Fruit fly (Drosophila melanogaster) whole organism, embryonic: ENCODE results near the gene CG8281.

Experiments used
- Asciz ChIP-seq: fragments of 200-800 bp; sonication (Bioruptor generic); optimal IDR thresholded peaks from 2 replicates; lab custom pipeline; 2017; ENCODE audit warnings: missing biosample characterization, mild to moderate bottlenecking, missing genetic modification characterization, missing genetic modification reagents
- B-H2 ChIP-seq: fragments of 200-800 bp; sonication (Bioruptor generic); optimal IDR thresholded peaks from 2 replicates; lab custom pipeline; 2018; ENCODE audit warnings: missing biosample characterization, mild to moderate bottlenecking, missing genetic modification characterization
- Bgb ChIP-seq: fragments of 200-800 bp; sonication (Bioruptor generic); IDR thresholded peaks from 2 replicates; pipeline ENCODE4 v1.3.6; 2022; ENCODE audit warnings: missing biosample characterization, missing genetic modification characterization; ENCODE audit not compliant: partially characterized antibody
- BtbVII ChIP-seq: fragments of 200-800 bp; sonication (Bioruptor generic); optimal IDR thresholded peaks from 3 replicates; lab custom pipeline; 2017; ENCODE audit warnings: missing biosample characterization, mild to moderate bottlenecking, missing genetic modification characterization
- CG10209 ChIP-seq: fragments of 200-800 bp; sonication (Bioruptor generic); optimal IDR thresholded peaks from 3 replicates; lab custom pipeline; 2017; ENCODE audit warnings: missing biosample characterization, mild to moderate bottlenecking, missing genetic modification characterization, missing genetic modification reagents
- CG10321 ChIP-seq: fragments of 200-800 bp; sonication (Bioruptor generic); IDR thresholded peaks from 2 replicates; pipeline ENCODE4 v1.3.6; 2022; ENCODE audit warnings: missing biosample characterization, missing genetic modification characterization
- CG10431 ChIP-seq: fragments of 200-800 bp; sonication (Bioruptor generic); optimal IDR thresholded peaks from 3 replicates; lab custom pipeline; 2018; ENCODE audit warnings: missing biosample characterization, mild to moderate bottlenecking, missing genetic modification characterization
- CG12659 ChIP-seq: fragments of 200-800 bp; sonication (Bioruptor generic); optimal IDR thresholded peaks from 3 replicates; lab custom pipeline; 2017; ENCODE audit warnings: mild to moderate bottlenecking, missing biosample characterization, missing genetic modification reagents, missing genetic modification characterization
- CG14860 ChIP-seq: fragments of 200-800 bp; sonication (Bioruptor generic); IDR thresholded peaks from 3 replicates; pipeline ENCODE4 v1.3.6; 2022; ENCODE audit warnings: missing biosample characterization, missing genetic modification characterization; ENCODE audit not compliant: partially characterized antibody
- CG14965 ChIP-seq: fragments of 200-800 bp; sonication (Bioruptor generic); optimal IDR thresholded peaks from 2 replicates; lab custom pipeline; 2016; ENCODE audit warnings: missing biosample characterization, missing genetic modification characterization, borderline replicate concordance
- CG15514 ChIP-seq: fragments of 200-800 bp; sonication (Bioruptor generic); optimal IDR thresholded peaks from 3 replicates; lab custom pipeline; 2017; ENCODE audit warnings: missing biosample characterization, missing genetic modification characterization, mild to moderate bottlenecking, moderate library complexity, missing genetic modification reagents
- CG15601 ChIP-seq: fragments of 200-800 bp; sonication (Bioruptor generic); optimal IDR thresholded peaks from 3 replicates; lab custom pipeline; 2019; ENCODE audit warnings: missing biosample characterization, mild to moderate bottlenecking, missing genetic modification characterization, moderate library complexity
- CG1603 ChIP-seq: fragments of 200-800 bp; sonication (Bioruptor generic); optimal IDR thresholded peaks from 2 replicates; lab custom pipeline; 2019; ENCODE audit warnings: missing biosample characterization, mild to moderate bottlenecking, missing genetic modification characterization, moderate library complexity
- CG17612 ChIP-seq: fragments of 200-800 bp; sonication (Bioruptor generic); IDR thresholded peaks from 2 replicates; pipeline ENCODE4 v1.3.6; 2022; ENCODE audit warnings: missing biosample characterization, missing genetic modification characterization
- CG1832 ChIP-seq: fragments of 200-800 bp; sonication (Bioruptor generic); optimal IDR thresholded peaks from 2 replicates; lab custom pipeline; 2017; ENCODE audit warnings: missing biosample characterization, mild to moderate bottlenecking, missing genetic modification characterization, inconsistent platforms
- CG2875 ChIP-seq: fragments of 200-800 bp; sonication (Bioruptor generic); optimal IDR thresholded peaks from 2 replicates; lab custom pipeline; 2017; ENCODE audit warnings: missing biosample characterization, mild to moderate bottlenecking, missing genetic modification characterization, missing genetic modification reagents
- CG2889 ChIP-seq: fragments of 200-800 bp; sonication (Bioruptor generic); IDR thresholded peaks from 3 replicates; pipeline ENCODE4 v1.3.6; 2022; ENCODE audit warnings: missing biosample characterization, missing genetic modification characterization
- CG30431 ChIP-seq: fragments of 200-800 bp; sonication (Bioruptor generic); optimal IDR thresholded peaks from 2 replicates; lab custom pipeline; 2017; ENCODE audit warnings: missing biosample characterization, missing genetic modification characterization
- CG42726 ChIP-seq: fragments of 200-800 bp; sonication (Bioruptor generic); IDR thresholded peaks from 2 replicates; pipeline ENCODE4 v1.3.6; 2022; ENCODE audit warnings: missing biosample characterization, missing genetic modification characterization; ENCODE audit not compliant: partially characterized antibody
- CG6654 ChIP-seq: fragments of 200-800 bp; sonication (Bioruptor generic); optimal IDR thresholded peaks from 2 replicates; lab custom pipeline; 2017; ENCODE audit warnings: missing biosample characterization, mild to moderate bottlenecking, missing genetic modification characterization
- CG6683 ChIP-seq: fragments of 200-800 bp; sonication (Bioruptor generic); optimal IDR thresholded peaks from 2 replicates; lab custom pipeline; 2017; ENCODE audit warnings: missing biosample characterization, mild to moderate bottlenecking, missing genetic modification characterization, missing genetic modification reagents
- CG6791 ChIP-seq: fragments of 200-800 bp; sonication (Bioruptor generic); IDR thresholded peaks from 3 replicates; pipeline ENCODE4 v1.3.6; 2022; ENCODE audit warnings: missing biosample characterization, missing genetic modification characterization; ENCODE audit not compliant: partially characterized antibody
- CG7987 ChIP-seq: fragments of 200-800 bp; sonication (Bioruptor generic); optimal IDR thresholded peaks from 2 replicates; lab custom pipeline; 2018; ENCODE audit warnings: missing biosample characterization, mild to moderate bottlenecking, missing genetic modification characterization, moderate library complexity
- CG8089 ChIP-seq: fragments of 200-800 bp; sonication (Bioruptor generic); optimal IDR thresholded peaks from 3 replicates; lab custom pipeline; 2016; ENCODE audit warnings: missing biosample characterization, missing genetic modification characterization
- CG8281 ChIP-seq: fragments of 200-800 bp; sonication (Bioruptor generic); optimal IDR thresholded peaks from 2 replicates; lab custom pipeline; 2018; ENCODE audit warnings: missing biosample characterization, mild to moderate bottlenecking, missing genetic modification characterization, moderate library complexity
- CG8388 ChIP-seq: fragments of 200-800 bp; sonication (Bioruptor generic); optimal IDR thresholded peaks from 2 replicates; lab custom pipeline; 2019; ENCODE audit warnings: missing biosample characterization, mild to moderate bottlenecking, missing genetic modification characterization, moderate library complexity
- CG9215 ChIP-seq: fragments of 200-800 bp; sonication (Bioruptor generic); IDR thresholded peaks from 2 replicates; pipeline ENCODE4 v1.3.6; 2022; ENCODE audit warnings: missing biosample characterization, missing genetic modification characterization
- CG9797 ChIP-seq: fragments of 200-800 bp; sonication (Bioruptor generic); optimal IDR thresholded peaks from 3 replicates; lab custom pipeline; 2018; ENCODE audit warnings: missing biosample characterization, mild to moderate bottlenecking, missing genetic modification characterization
- D ChIP-seq, 2 experiments: fragments of 200-800 bp in 1 of 2; fragments of >200 bp in 1 of 2; sonication (Bioruptor generic) in 1 of 2; optimal IDR thresholded peaks; 2 replicates in 1 of 2; 3 replicates in 1 of 2; lab custom pipeline; 2017; ENCODE audit warnings: mild to moderate bottlenecking in 1 of 2, missing biosample characterization in 1 of 2, missing genetic modification characterization in 1 of 2, missing genetic modification reagents in 1 of 2
- Dll ChIP-seq: fragments of 200-800 bp; sonication (Bioruptor generic); IDR thresholded peaks from 4 replicates; pipeline ENCODE4 v1.3.6; 2022; ENCODE audit warnings: missing biosample characterization, missing genetic modification characterization; ENCODE audit not compliant: partially characterized antibody
- Ets97D ChIP-seq: fragments of 200-800 bp; sonication (Bioruptor generic); optimal IDR thresholded peaks from 3 replicates; lab custom pipeline; 2016; ENCODE audit warnings: missing biosample characterization, missing genetic modification characterization
- Six4 ChIP-seq: fragments of 200-800 bp; sonication (Bioruptor generic); optimal IDR thresholded peaks from 2 replicates; lab custom pipeline; 2016; ENCODE audit warnings: missing biosample characterization, missing genetic modification characterization
- ash1 ChIP-seq: fragments of 200-800 bp; sonication (Bioruptor generic); optimal IDR thresholded peaks from 2 replicates; lab custom pipeline; 2018; ENCODE audit warnings: missing biosample characterization, mild to moderate bottlenecking, missing genetic modification characterization
- dmrt99B ChIP-seq: fragments of 200-800 bp; sonication (Bioruptor generic); optimal IDR thresholded peaks from 2 replicates; lab custom pipeline; 2018; ENCODE audit warnings: missing biosample characterization, mild to moderate bottlenecking, missing genetic modification characterization, moderate library complexity
- ftz-f1 ChIP-seq: fragments of 200-800 bp; sonication (Bioruptor generic); optimal IDR thresholded peaks from 2 replicates; lab custom pipeline; 2016; ENCODE audit warnings: missing biosample characterization, missing genetic modification characterization
- ind ChIP-seq: fragments of 200-800 bp; sonication (Bioruptor generic); optimal IDR thresholded peaks from 3 replicates; lab custom pipeline; 2016; ENCODE audit warnings: missing biosample characterization, missing genetic modification characterization
- insv ChIP-seq, 2 experiments: fragments of 200-800 bp; sonication (Bioruptor generic); optimal IDR thresholded peaks; 3 replicates each; lab custom pipeline; 2016 to 2018; ENCODE audit warnings: missing biosample characterization in 2 of 2, missing genetic modification characterization in 2 of 2
- kah ChIP-seq: fragments of 200-800 bp; sonication (Bioruptor generic); optimal IDR thresholded peaks from 2 replicates; lab custom pipeline; 2018; ENCODE audit warnings: missing biosample characterization, mild to moderate bottlenecking, missing genetic modification characterization
- mam ChIP-seq: fragments of 200-800 bp; sonication (Bioruptor generic); optimal IDR thresholded peaks from 3 replicates; lab custom pipeline; 2016; ENCODE audit warnings: missing biosample characterization, missing genetic modification characterization
- odd ChIP-seq: fragments of 200-800 bp; sonication (Bioruptor generic); optimal IDR thresholded peaks from 2 replicates; lab custom pipeline; 2017; ENCODE audit warnings: missing biosample characterization, mild to moderate bottlenecking, missing genetic modification characterization
- p53 ChIP-seq: fragments of 200-800 bp; sonication (Bioruptor generic); optimal IDR thresholded peaks from 2 replicates; lab custom pipeline; 2016; ENCODE audit warnings: missing biosample characterization, missing genetic modification characterization
- pnt ChIP-seq: fragments of 200-800 bp; sonication (Bioruptor generic); optimal IDR thresholded peaks from 3 replicates; lab custom pipeline; 2016; ENCODE audit warnings: missing biosample characterization, missing genetic modification characterization
- salm ChIP-seq: fragments of 200-800 bp; sonication (Bioruptor generic); optimal IDR thresholded peaks from 2 replicates; lab custom pipeline; 2018; ENCODE audit warnings: missing biosample characterization, mild to moderate bottlenecking, missing genetic modification characterization
- schlank ChIP-seq: fragments of 200-800 bp; sonication (Bioruptor generic); optimal IDR thresholded peaks from 2 replicates; lab custom pipeline; 2018; ENCODE audit warnings: missing biosample characterization, mild to moderate bottlenecking, missing genetic modification characterization
- sr ChIP-seq: fragments of 200-800 bp; sonication (Bioruptor generic); IDR thresholded peaks from 3 replicates; pipeline ENCODE4 v1.3.6; 2022; ENCODE audit warnings: missing biosample characterization, missing genetic modification characterization
- tin ChIP-seq: fragments of 200-800 bp; sonication (Bioruptor generic); optimal IDR thresholded peaks from 3 replicates; lab custom pipeline; 2016; ENCODE audit warnings: missing biosample characterization, missing genetic modification characterization
- tll ChIP-seq, 2 experiments: fragments of 200-800 bp in 1 of 2; fragments of >200 bp in 1 of 2; sonication (Bioruptor generic) in 1 of 2; optimal IDR thresholded peaks; 2 replicates each; lab custom pipeline; 2017 to 2019; ENCODE audit warnings: missing biosample characterization in 2 of 2, missing genetic modification characterization in 2 of 2, mild to moderate bottlenecking in 1 of 2, moderate library complexity in 1 of 2
- wek ChIP-seq: fragments of 200-800 bp; sonication (Bioruptor generic); optimal IDR thresholded peaks from 3 replicates; lab custom pipeline; 2018; ENCODE audit warnings: missing biosample characterization, mild to moderate bottlenecking, missing genetic modification characterization, moderate library complexity

Gene CG8281

DNA sequence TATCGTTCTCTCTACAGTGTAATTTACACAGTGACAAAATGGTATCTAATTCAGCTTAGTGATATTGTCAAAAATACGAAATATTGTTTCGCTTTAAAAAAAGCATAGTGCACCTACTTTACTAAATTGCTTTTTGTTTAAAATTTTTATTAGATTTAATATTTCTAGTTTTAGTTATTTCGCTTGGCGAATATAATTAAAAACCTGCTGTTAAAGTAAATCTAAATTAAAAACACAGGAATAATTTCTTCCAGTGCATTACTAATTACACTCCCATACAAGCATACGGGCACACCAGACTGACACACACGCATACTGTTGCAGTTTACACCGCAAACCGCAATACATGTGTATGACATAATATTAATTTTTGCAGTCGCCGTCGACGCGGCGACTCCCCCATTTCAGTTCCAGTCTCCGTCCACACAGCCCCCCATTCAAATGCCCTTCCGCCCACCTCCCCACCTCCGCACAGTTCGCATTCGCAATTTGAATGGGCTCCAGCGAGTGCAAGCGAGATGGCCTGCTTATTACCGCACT is 48.4 kb upstream of the CG8281 start (continued):
- TF ChIP-seq wek (GFP tag; lab: Kevin White, UChicago): no peak
- TF ChIP-seq odd: peak; percentile 14
- peak; percentile 71 for TF ChIP-seq CG12659
- no peak for TF ChIP-seq ftz-f1 (GFP tag; lab: Kevin White, UChicago)
- no peak for TF ChIP-seq tll (GFP tag; optimal IDR thresholded peaks at IDR 0.05; lab: Kevin White, UChicago)
- TF ChIP-seq CG9797 (GFP tag; lab: Kevin White, UChicago): no peak
- no peak for TF ChIP-seq CG6791 (GFP tag; lab: Robert Waterston, UW)
- no peak for TF ChIP-seq pnt (GFP tag; lab: Kevin White, UChicago)
- TF ChIP-seq sr: no peak
- TF ChIP-seq Six4 (GFP tag; lab: Kevin White, UChicago): no peak
- no peak for TF ChIP-seq CG14860
- peak; percentile 23 for TF ChIP-seq salm (tag; lab: Kevin White, UChicago)
- peak; percentile 60 for TF ChIP-seq ind (GFP tag; lab: Kevin White, UChicago)
- peak; percentile 58 for TF ChIP-seq dmrt99B (tag; lab: Kevin White, UChicago)
- peak; percentile 81 for TF ChIP-seq CG9215 (GFP tag; lab: Robert Waterston, UW)
- peak; percentile 11 for TF ChIP-seq tin (GFP tag; lab: Kevin White, UChicago)
- TF ChIP-seq CG6683: peak; percentile 42
- no peak for TF ChIP-seq CG15601 (tag; lab: Kevin White, UChicago)
- peak; percentile 70 for TF ChIP-seq CG10209 (GFP tag; lab: Kevin White, UChicago)
- TF ChIP-seq insv (GFP tag; optimal IDR thresholded peaks at IDR 0.05; lab: Kevin White, UChicago): no peak
- TF ChIP-seq D (optimal IDR thresholded peaks at IDR 0.05; lab: Kevin White, UChicago): no peak
- TF ChIP-seq D (GFP tag; optimal IDR thresholded peaks at IDR 0.05; lab: Kevin White, UChicago): no peak
- TF ChIP-seq B-H2 (GFP tag; lab: Kevin White, UChicago): peak; percentile 12
- no peak for TF ChIP-seq Dll (GFP tag; lab: Robert Waterston, UW)
- peak; percentile 17; the same call in 1 of the 2 replicates for TF ChIP-seq CG10321
- no peak for TF ChIP-seq CG7987 (GFP tag; lab: Kevin White, UChicago)
- peak; percentile 50 for TF ChIP-seq mam (GFP tag; lab: Kevin White, UChicago)
- no peak for TF ChIP-seq CG2875 (GFP tag; lab: Kevin White, UChicago)
- no peak for TF ChIP-seq schlank (tag; lab: Kevin White, UChicago)
- TF ChIP-seq CG30431 (GFP tag; lab: Kevin White, UChicago): peak; percentile 8
- peak; percentile 27 for TF ChIP-seq CG6654
- no peak for TF ChIP-seq CG42726 (GFP tag; lab: Robert Waterston, UW)
- TF ChIP-seq CG17612 (GFP tag; lab: Robert Waterston, UW): 0 out of 2 replicates have a peak, but pooled peaks have one; percentile 36
- no peak for TF ChIP-seq Ets97D (GFP tag; lab: Kevin White, UChicago)
- no peak for TF ChIP-seq Asciz (GFP tag; lab: Kevin White, UChicago)
- TF ChIP-seq CG10431: no peak
- TF ChIP-seq kah (GFP tag; lab: Kevin White, UChicago): no peak
- peak; percentile 41 for TF ChIP-seq CG15514 (GFP tag; lab: Kevin White, UChicago)
- no peak for TF ChIP-seq CG8388 (GFP tag; lab: Kevin White, UChicago)
- no peak for TF ChIP-seq ash1 (GFP tag; lab: Kevin White, UChicago)
- no peak for TF ChIP-seq CG1832 (GFP tag; lab: Kevin White, UChicago)
- TF ChIP-seq CG1603: no peak
- no peak for TF ChIP-seq CG8281 (tag; lab: Kevin White, UChicago)
- TF ChIP-seq p53: no peak
- peak; percentile 63 for TF ChIP-seq BtbVII
- no peak for TF ChIP-seq CG14965 (GFP tag; lab: Kevin White, UChicago)
- no peak for TF ChIP-seq CG2889
- no peak for TF ChIP-seq Bgb (GFP tag; lab: Robert Waterston, UW)
- no peak for TF ChIP-seq CG8089 (GFP tag; lab: Kevin White, UChicago)
